1 fruit fly cellular context compared by ENCODE assay signal in genomic region chr2L:5225547-5226213, dm6.
A peak's percentile ranks its signal among the peaks of the same experiment; 100 is the strongest.
TF ChIP-seq lines count a peak whose summit lies in the region.

No protein-coding gene starts in this region.

TF ChIP-seq in whole organism, embryonic, 481 proteins besides CTCF, POLR2A, EP300 and RAD21 (continued from another document and continues in another):
- TF ChIP-seq CG17802 (tag; optimal IDR thresholded peaks at IDR 0.05; lab: Kevin White, UChicago): no peak
- peak; percentile 23 for TF ChIP-seq bcd (GFP tag; optimal IDR thresholded peaks at IDR 0.05; lab: Kevin White, UChicago)
- TF ChIP-seq amos (GFP tag; IDR thresholded peaks at IDR 0.05; lab: Robert Waterston, UW; ENCODE audit: partially characterized antibody): no peak
- TF ChIP-seq CkIIα-i1 (GFP tag; IDR thresholded peaks at IDR 0.05; lab: Robert Waterston, UW): no peak
- TF ChIP-seq CG2875 (GFP tag; optimal IDR thresholded peaks at IDR 0.05; lab: Kevin White, UChicago): no peak
- no peak for TF ChIP-seq Dad (GFP tag; optimal IDR thresholded peaks at IDR 0.05; lab: Kevin White, UChicago)
- no peak for TF ChIP-seq Fer1 (GFP tag; optimal IDR thresholded peaks at IDR 0.05; lab: Kevin White, UChicago)
- TF ChIP-seq CG34376 (GFP tag; optimal IDR thresholded peaks at IDR 0.05; lab: Kevin White, UChicago): no peak
- TF ChIP-seq CG8765 (GFP tag; IDR thresholded peaks at IDR 0.05; lab: Robert Waterston, UW): no peak
- no peak for TF ChIP-seq NC2α (GFP tag; optimal IDR thresholded peaks at IDR 0.05; lab: Kevin White, UChicago)
- TF ChIP-seq CG6854 (GFP tag; optimal IDR thresholded peaks at IDR 0.05; lab: Kevin White, UChicago): no peak
- TF ChIP-seq CG11247 (GFP tag; IDR thresholded peaks at IDR 0.05; lab: Robert Waterston, UW): no peak
- no peak for TF ChIP-seq insv (GFP tag; optimal IDR thresholded peaks at IDR 0.05; lab: Kevin White, UChicago)
- no peak for TF ChIP-seq rib (GFP tag; IDR thresholded peaks at IDR 0.05; lab: Robert Waterston, UW)
- TF ChIP-seq CG3163 (GFP tag; optimal IDR thresholded peaks at IDR 0.05; lab: Kevin White, UChicago): no peak
- no peak for TF ChIP-seq corto (GFP tag; optimal IDR thresholded peaks at IDR 0.05; lab: Kevin White, UChicago)
- TF ChIP-seq sc (optimal IDR thresholded peaks at IDR 0.05; lab: Kevin White, UChicago): no peak
- no peak for TF ChIP-seq sc (GFP tag; optimal IDR thresholded peaks at IDR 0.05; lab: Kevin White, UChicago)
- no peak for TF ChIP-seq Dip3 (GFP tag; optimal IDR thresholded peaks at IDR 0.05; lab: Kevin White, UChicago)
- TF ChIP-seq knrl (GFP tag; IDR thresholded peaks at IDR 0.05; lab: Robert Waterston, UW; ENCODE audit: partially characterized antibody): no peak
- 0 out of 2 replicates have a peak, but pooled peaks have one; percentile 34 for TF ChIP-seq wdn (GFP tag; IDR thresholded peaks at IDR 0.05; lab: Robert Waterston, UW)
- TF ChIP-seq shn (GFP tag; optimal IDR thresholded peaks at IDR 0.05; lab: Kevin White, UChicago): no peak
- no peak for TF ChIP-seq cad (GFP tag; optimal IDR thresholded peaks at IDR 0.05; lab: Kevin White, UChicago)
- no peak for TF ChIP-seq twi (tag; optimal IDR thresholded peaks at IDR 0.05; lab: Kevin White, UChicago)
- TF ChIP-seq CG1233 (GFP tag; optimal IDR thresholded peaks at IDR 0.05; lab: Kevin White, UChicago): no peak
- TF ChIP-seq CG7556 (GFP tag; optimal IDR thresholded peaks at IDR 0.05; lab: Kevin White, UChicago): no peak
- TF ChIP-seq wek (GFP tag; optimal IDR thresholded peaks at IDR 0.05; lab: Kevin White, UChicago): no peak
- no peak for TF ChIP-seq run (tag; optimal IDR thresholded peaks at IDR 0.05; lab: Kevin White, UChicago)
- TF ChIP-seq tap (tag; optimal IDR thresholded peaks at IDR 0.05; lab: Kevin White, UChicago): no peak
- no peak for TF ChIP-seq CG1602 (GFP tag; optimal IDR thresholded peaks at IDR 0.05; lab: Kevin White, UChicago)
- peak; percentile 3 for TF ChIP-seq ERR (GFP tag; optimal IDR thresholded peaks at IDR 0.05; lab: Kevin White, UChicago)
- TF ChIP-seq CoRest (tag; optimal IDR thresholded peaks at IDR 0.05; lab: Kevin White, UChicago): peak; percentile 27
- peak; percentile 60; the same call in 2 of the 3 replicates for TF ChIP-seq dysf (GFP tag; IDR thresholded peaks at IDR 0.05; lab: Robert Waterston, UW)
- no peak for TF ChIP-seq CG13296 (GFP tag; optimal IDR thresholded peaks at IDR 0.05; lab: Kevin White, UChicago)
- TF ChIP-seq CG15011 (GFP tag; optimal IDR thresholded peaks at IDR 0.05; lab: Kevin White, UChicago): no peak
- no peak for TF ChIP-seq CG16815 (GFP tag; optimal IDR thresholded peaks at IDR 0.05; lab: Kevin White, UChicago)
- TF ChIP-seq Doc2 (GFP tag; IDR thresholded peaks at IDR 0.05; lab: Robert Waterston, UW): no peak
- TF ChIP-seq psq (GFP tag; optimal IDR thresholded peaks at IDR 0.05; lab: Kevin White, UChicago): no peak
- TF ChIP-seq CG18599 (GFP tag; optimal IDR thresholded peaks at IDR 0.05; lab: Kevin White, UChicago): no peak
- TF ChIP-seq CG12071 (GFP tag; optimal IDR thresholded peaks at IDR 0.05; lab: Kevin White, UChicago): no peak
- no peak for TF ChIP-seq salm (tag; optimal IDR thresholded peaks at IDR 0.05; lab: Kevin White, UChicago)
- peak; percentile 34; the same call in 2 of the 3 replicates for TF ChIP-seq tgo (GFP tag; IDR thresholded peaks at IDR 0.05; lab: Robert Waterston, UW)
- TF ChIP-seq crol (GFP tag; IDR thresholded peaks at IDR 0.05; lab: Robert Waterston, UW): no peak
- TF ChIP-seq pfk (GFP tag; optimal IDR thresholded peaks at IDR 0.05; lab: Kevin White, UChicago): no peak
- TF ChIP-seq MTF-1 (GFP tag; optimal IDR thresholded peaks at IDR 0.05; lab: Kevin White, UChicago; ENCODE audit: borderline replicate concordance): no peak
- TF ChIP-seq zen2 (GFP tag; IDR thresholded peaks at IDR 0.05; lab: Robert Waterston, UW; ENCODE audit: partially characterized antibody): no peak
- TF ChIP-seq CG8281 (tag; optimal IDR thresholded peaks at IDR 0.05; lab: Kevin White, UChicago): no peak
- no peak for TF ChIP-seq trem (tag; optimal IDR thresholded peaks at IDR 0.05; lab: Kevin White, UChicago)
- peak; percentile 12 for TF ChIP-seq Max (GFP tag; optimal IDR thresholded peaks at IDR 0.05; lab: Kevin White, UChicago)
- TF ChIP-seq CG3847 (GFP tag; IDR thresholded peaks at IDR 0.05; lab: Robert Waterston, UW): 0 out of 2 replicates have a peak, but pooled peaks have one; percentile 10
- no peak for TF ChIP-seq CG30431 (GFP tag; optimal IDR thresholded peaks at IDR 0.05; lab: Kevin White, UChicago)
- no peak for TF ChIP-seq D (optimal IDR thresholded peaks at IDR 0.05; lab: Kevin White, UChicago)
- no peak for TF ChIP-seq D (GFP tag; optimal IDR thresholded peaks at IDR 0.05; lab: Kevin White, UChicago)
- no peak for TF ChIP-seq CG15696 (tag; optimal IDR thresholded peaks at IDR 0.05; lab: Kevin White, UChicago)
- no peak for TF ChIP-seq Poxn (GFP tag; IDR thresholded peaks at IDR 0.05; lab: Robert Waterston, UW)
- TF ChIP-seq CG31388 (GFP tag; optimal IDR thresholded peaks at IDR 0.05; lab: Kevin White, UChicago): no peak
- no peak for TF ChIP-seq CrebB (tag; optimal IDR thresholded peaks at IDR 0.05; lab: Kevin White, UChicago)
- TF ChIP-seq CG10565 (GFP tag; optimal IDR thresholded peaks at IDR 0.05; lab: Kevin White, UChicago): no peak
- peak; percentile 58; the same call in 2 of the 3 replicates for TF ChIP-seq ken (GFP tag; IDR thresholded peaks at IDR 0.05; lab: Robert Waterston, UW)
- TF ChIP-seq CG2116 (GFP tag; optimal IDR thresholded peaks at IDR 0.05; lab: Kevin White, UChicago): no peak
- no peak for TF ChIP-seq CG14710 (tag; optimal IDR thresholded peaks at IDR 0.05; lab: Kevin White, UChicago)
- no peak for TF ChIP-seq Asciz (GFP tag; optimal IDR thresholded peaks at IDR 0.05; lab: Kevin White, UChicago)
- peak; percentile 57 for TF ChIP-seq lilli (GFP tag; optimal IDR thresholded peaks at IDR 0.05; lab: Kevin White, UChicago)
- TF ChIP-seq Opbp (GFP tag; IDR thresholded peaks at IDR 0.05; lab: Robert Waterston, UW; ENCODE audit: partially characterized antibody): no peak
- no peak for TF ChIP-seq Mrtf (GFP tag; IDR thresholded peaks at IDR 0.05; lab: Robert Waterston, UW)
- TF ChIP-seq Hmr (GFP tag; optimal IDR thresholded peaks at IDR 0.05; lab: Kevin White, UChicago): no peak
- no peak for TF ChIP-seq fu2 (GFP tag; optimal IDR thresholded peaks at IDR 0.05; lab: Kevin White, UChicago)
- TF ChIP-seq abd-A (tag; optimal IDR thresholded peaks at IDR 0.05; lab: Kevin White, UChicago): peak; percentile 5
- peak; percentile 12 for TF ChIP-seq vfl (GFP tag; optimal IDR thresholded peaks at IDR 0.05; lab: Kevin White, UChicago)
- TF ChIP-seq bbx (GFP tag; IDR thresholded peaks at IDR 0.05; lab: Robert Waterston, UW; ENCODE audit: partially characterized antibody): no peak
- TF ChIP-seq sug (tag; optimal IDR thresholded peaks at IDR 0.05; lab: Kevin White, UChicago): no peak
- peak; percentile 26 for TF ChIP-seq CG15269 (tag; optimal IDR thresholded peaks at IDR 0.05; lab: Kevin White, UChicago)
- TF ChIP-seq Side (GFP tag; optimal IDR thresholded peaks at IDR 0.05; lab: Kevin White, UChicago): peak; percentile 0
- TF ChIP-seq CG15479 (GFP tag; optimal IDR thresholded peaks at IDR 0.05; lab: Kevin White, UChicago): no peak
- TF ChIP-seq sqz (GFP tag; optimal IDR thresholded peaks at IDR 0.05; lab: Kevin White, UChicago): no peak
- no peak for TF ChIP-seq tin (GFP tag; optimal IDR thresholded peaks at IDR 0.05; lab: Kevin White, UChicago)
- no peak for TF ChIP-seq Nf-YC (tag; optimal IDR thresholded peaks at IDR 0.05; lab: Kevin White, UChicago)
- TF ChIP-seq Dp (GFP tag; optimal IDR thresholded peaks at IDR 0.05; lab: Kevin White, UChicago): no peak
- TF ChIP-seq Sox100B (GFP tag; optimal IDR thresholded peaks at IDR 0.05; lab: Kevin White, UChicago): no peak
- TF ChIP-seq CG16779 (GFP tag; IDR thresholded peaks at IDR 0.05; lab: Robert Waterston, UW): peak; percentile 23; the same call in 1 of the 2 replicates
- no peak for TF ChIP-seq CG6254 (GFP tag; optimal IDR thresholded peaks at IDR 0.05; lab: Kevin White, UChicago)
- TF ChIP-seq lmd (GFP tag; IDR thresholded peaks at IDR 0.05; lab: Robert Waterston, UW): peak; percentile 49; the same call in 1 of the 2 replicates
- TF ChIP-seq Gsc (GFP tag; IDR thresholded peaks at IDR 0.05; lab: Robert Waterston, UW): no peak
- TF ChIP-seq cas (GFP tag; IDR thresholded peaks at IDR 0.05; lab: Robert Waterston, UW): no peak
- no peak for TF ChIP-seq HmgZ (tag; optimal IDR thresholded peaks at IDR 0.05; lab: Kevin White, UChicago)
- no peak for TF ChIP-seq CG18476 (GFP tag; optimal IDR thresholded peaks at IDR 0.05; lab: Kevin White, UChicago)
- no peak for TF ChIP-seq Spps (tag; optimal IDR thresholded peaks at IDR 0.05; lab: Kevin White, UChicago)
- no peak for TF ChIP-seq ara (GFP tag; IDR thresholded peaks at IDR 0.05; lab: Robert Waterston, UW)
- TF ChIP-seq CG16863 (GFP tag; optimal IDR thresholded peaks at IDR 0.05; lab: Kevin White, UChicago): no peak
- TF ChIP-seq btn (GFP tag; optimal IDR thresholded peaks at IDR 0.05; lab: Kevin White, UChicago): no peak
- TF ChIP-seq ab (GFP tag; optimal IDR thresholded peaks at IDR 0.05; lab: Kevin White, UChicago): no peak
- TF ChIP-seq lov (optimal IDR thresholded peaks at IDR 0.05; lab: Kevin White, UChicago): no peak
- no peak for TF ChIP-seq lov (GFP tag; IDR thresholded peaks at IDR 0.05; lab: Robert Waterston, UW)
- TF ChIP-seq CG12299 (tag; optimal IDR thresholded peaks at IDR 0.05; lab: Kevin White, UChicago): no peak
- no peak for TF ChIP-seq hbn (GFP tag; IDR thresholded peaks at IDR 0.05; lab: Robert Waterston, UW; ENCODE audit: partially characterized antibody)
- TF ChIP-seq mld (GFP tag; IDR thresholded peaks at IDR 0.05; lab: Robert Waterston, UW; ENCODE audit: partially characterized antibody): no peak
- TF ChIP-seq ci (GFP tag; IDR thresholded peaks at IDR 0.05; lab: Robert Waterston, UW): 0 out of 3 replicates have a peak, but pooled peaks have one; percentile 37
- no peak for TF ChIP-seq CG2712 (tag; optimal IDR thresholded peaks at IDR 0.05; lab: Kevin White, UChicago)
- no peak for TF ChIP-seq CG12942 (GFP tag; optimal IDR thresholded peaks at IDR 0.05; lab: Kevin White, UChicago)
- no peak for TF ChIP-seq CG34224 (GFP tag; IDR thresholded peaks at IDR 0.05; lab: Robert Waterston, UW; ENCODE audit: partially characterized antibody)
- TF ChIP-seq Ravus (GFP tag; IDR thresholded peaks at IDR 0.05; lab: Robert Waterston, UW): no peak
- no peak for TF ChIP-seq HLH4C (GFP tag; IDR thresholded peaks at IDR 0.05; lab: Robert Waterston, UW; ENCODE audit: partially characterized antibody)
- no peak for TF ChIP-seq hkb (optimal IDR thresholded peaks at IDR 0.05; lab: Kevin White, UChicago)
- TF ChIP-seq hkb (GFP tag; IDR thresholded peaks at IDR 0.05; lab: Robert Waterston, UW): 0 out of 2 replicates have a peak, but pooled peaks have one; percentile 37
- peak; percentile 44; the same call in 2 of the 3 replicates for TF ChIP-seq CG6175 (GFP tag; IDR thresholded peaks at IDR 0.05; lab: Robert Waterston, UW)
- TF ChIP-seq Tbp (GFP tag; optimal IDR thresholded peaks at IDR 0.05; lab: Kevin White, UChicago): no peak
- TF ChIP-seq ssp (GFP tag; IDR thresholded peaks at IDR 0.05; lab: Robert Waterston, UW): peak; percentile 32; the same call in 1 of the 2 replicates
- peak; percentile 47; the same call in 1 of the 3 replicates for TF ChIP-seq otp (GFP tag; IDR thresholded peaks at IDR 0.05; lab: Robert Waterston, UW)
- no peak for TF ChIP-seq tll (GFP tag; optimal IDR thresholded peaks at IDR 0.05; lab: Kevin White, UChicago)
- no peak for TF ChIP-seq Kr (GFP tag; optimal IDR thresholded peaks at IDR 0.05; lab: Kevin White, UChicago)
- no peak for TF ChIP-seq CG10959 (GFP tag; IDR thresholded peaks at IDR 0.05; lab: Robert Waterston, UW)
- peak in 1 of 2 experiments; percentile 22 for TF ChIP-seq chif (GFP tag; optimal IDR thresholded peaks at IDR 0.05; lab: Kevin White, UChicago)
- TF ChIP-seq kay (GFP tag; optimal IDR thresholded peaks at IDR 0.05; lab: Kevin White, UChicago): no peak
- no peak for TF ChIP-seq CG4404 (GFP tag; IDR thresholded peaks at IDR 0.05; lab: Robert Waterston, UW)
- TF ChIP-seq CG4360 (GFP tag; IDR thresholded peaks at IDR 0.05; lab: Robert Waterston, UW): no peak
- peak; percentile 3 for TF ChIP-seq CG7786 (GFP tag; optimal IDR thresholded peaks at IDR 0.05; lab: Kevin White, UChicago)
- TF ChIP-seq CG8944 (GFP tag; optimal IDR thresholded peaks at IDR 0.05; lab: Kevin White, UChicago): no peak
- no peak for TF ChIP-seq CG10979 (tag; optimal IDR thresholded peaks at IDR 0.05; lab: Kevin White, UChicago)
- peak; percentile 35; the same call in 2 of the 3 replicates for TF ChIP-seq zfh1 (GFP tag; IDR thresholded peaks at IDR 0.05; lab: Robert Waterston, UW)
- no peak for TF ChIP-seq D19B (GFP tag; optimal IDR thresholded peaks at IDR 0.05; lab: Kevin White, UChicago)
- TF ChIP-seq inv (GFP tag; IDR thresholded peaks at IDR 0.05; lab: Robert Waterston, UW; ENCODE audit: partially characterized antibody): no peak
- no peak for TF ChIP-seq sens-2 (GFP tag; IDR thresholded peaks at IDR 0.05; lab: Robert Waterston, UW)
- peak; percentile 44 for TF ChIP-seq CG31224 (GFP tag; IDR thresholded peaks at IDR 0.05; lab: Robert Waterston, UW)
- TF ChIP-seq CG9817 (tag; optimal IDR thresholded peaks at IDR 0.05; lab: Kevin White, UChicago): no peak
- no peak for TF ChIP-seq pb (GFP tag; optimal IDR thresholded peaks at IDR 0.05; lab: Kevin White, UChicago)
- no peak for TF ChIP-seq croc (GFP tag; conservative IDR thresholded peaks at IDR 0.05; lab: Robert Waterston, UW)
- no peak for TF ChIP-seq BEAF-32 (GFP tag; optimal IDR thresholded peaks at IDR 0.05; lab: Kevin White, UChicago)
- no peak for TF ChIP-seq gro (GFP tag; optimal IDR thresholded peaks at IDR 0.05; lab: Kevin White, UChicago)
- TF ChIP-seq Hmx (GFP tag; optimal IDR thresholded peaks at IDR 0.05; lab: Kevin White, UChicago): no peak
- no peak for TF ChIP-seq her (GFP tag; optimal IDR thresholded peaks at IDR 0.05; lab: Kevin White, UChicago)
- TF ChIP-seq pum (GFP tag; optimal IDR thresholded peaks at IDR 0.05; lab: Kevin White, UChicago): no peak
- peak; percentile 37; the same call in 2 of the 4 replicates for TF ChIP-seq Gug (GFP tag; IDR thresholded peaks at IDR 0.05; lab: Robert Waterston, UW)
- peak; percentile 4 for TF ChIP-seq CG8388 (GFP tag; optimal IDR thresholded peaks at IDR 0.05; lab: Kevin White, UChicago)
- no peak for TF ChIP-seq Sry-β (GFP tag; optimal IDR thresholded peaks at IDR 0.05; lab: Kevin White, UChicago)
- no peak for TF ChIP-seq CG18619 (GFP tag; optimal IDR thresholded peaks at IDR 0.05; lab: Kevin White, UChicago)
- no peak for TF ChIP-seq jing (GFP tag; optimal IDR thresholded peaks at IDR 0.05; lab: Kevin White, UChicago)
